Worm (Caenorhabditis elegans): ENCODE data around the gene F55A4.7.

F55A4.7 gene

DNA sequence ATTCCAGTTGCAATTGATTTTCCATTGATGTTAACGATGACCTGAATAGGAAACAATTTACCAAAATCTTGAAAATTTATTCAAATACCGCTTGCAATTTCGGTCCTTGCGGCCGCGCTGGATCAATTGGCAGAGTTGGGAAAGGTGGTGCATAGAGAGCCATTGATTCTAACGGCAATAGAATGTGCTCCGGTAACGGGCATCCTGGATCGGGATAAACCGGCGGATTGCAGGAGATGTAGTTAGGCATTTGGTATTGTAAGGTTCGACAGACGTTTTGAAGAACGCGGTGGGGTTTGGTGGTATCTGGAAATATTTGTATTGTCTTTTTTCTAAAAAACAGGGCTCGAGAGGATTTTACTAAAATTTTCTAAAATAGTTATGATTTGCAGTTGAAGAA is 7.4 kb downstream of the F55A4.7 start:
- TF ChIP-seq alr-1 (tag; optimal IDR thresholded peaks at IDR 0.05; ENCODE audit: borderline replicate concordance) (no peak), nhr-28 (tag; optimal IDR thresholded peaks at IDR 0.05) (no peak), xbp-1 (tag; optimal IDR thresholded peaks at IDR 0.05) (no peak), aly-2 (tag; optimal IDR thresholded peaks at IDR 0.05) (no peak), nhr-84 (tag; optimal IDR thresholded peaks at IDR 0.05) (no peak), tlp-1 (tag; optimal IDR thresholded peaks at IDR 0.05) (no peak), efl-1 (optimal IDR thresholded peaks at IDR 0.05) (no peak), efl-1 (GFP tag; optimal IDR thresholded peaks at IDR 0.05 in 1 of 2) (no peak), ces-1 (GFP tag; optimal IDR thresholded peaks at IDR 0.05) (no peak), ceh-82 (tag; optimal IDR thresholded peaks at IDR 0.05) (no peak), elt-2 (tag; optimal IDR thresholded peaks at IDR 0.05) (no peak), skn-1 (tag; optimal IDR thresholded peaks at IDR 0.05) (no peak), lin-13 (GFP tag; optimal IDR thresholded peaks at IDR 0.05) (no peak), ama-1 (optimal IDR thresholded peaks at IDR 0.05) (no peak)

DNA sequence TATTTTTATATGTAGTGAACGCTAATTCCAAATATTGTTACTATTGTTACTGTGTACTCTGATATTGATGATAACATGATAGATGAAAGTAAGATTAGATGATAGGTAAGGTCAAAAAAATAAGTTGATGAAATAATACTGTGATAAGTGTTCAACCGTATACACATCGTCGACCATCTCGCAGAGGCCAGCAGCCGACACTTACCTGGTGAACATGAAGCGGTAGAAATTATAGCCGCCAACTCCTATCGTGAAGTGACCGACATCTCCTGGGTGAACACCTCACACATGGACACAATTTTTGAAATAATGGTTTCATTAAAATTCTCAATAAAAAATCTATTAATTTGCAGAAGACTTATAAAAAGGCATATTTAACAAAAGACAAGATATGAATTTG is 10.9 kb downstream of the F55A4.7 start:
- no peak for TF ChIP-seq hpl-2 (GFP tag; optimal IDR thresholded peaks at IDR 0.05)
- no peak for TF ChIP-seq C34B4.2 (tag; optimal IDR thresholded peaks at IDR 0.05)
- no peak for TF ChIP-seq nhr-12 (tag; optimal IDR thresholded peaks at IDR 0.05)
- no peak for TF ChIP-seq nhr-85 (tag)
- TF ChIP-seq snu-23 (GFP tag; optimal IDR thresholded peaks at IDR 0.05): no peak

DNA sequence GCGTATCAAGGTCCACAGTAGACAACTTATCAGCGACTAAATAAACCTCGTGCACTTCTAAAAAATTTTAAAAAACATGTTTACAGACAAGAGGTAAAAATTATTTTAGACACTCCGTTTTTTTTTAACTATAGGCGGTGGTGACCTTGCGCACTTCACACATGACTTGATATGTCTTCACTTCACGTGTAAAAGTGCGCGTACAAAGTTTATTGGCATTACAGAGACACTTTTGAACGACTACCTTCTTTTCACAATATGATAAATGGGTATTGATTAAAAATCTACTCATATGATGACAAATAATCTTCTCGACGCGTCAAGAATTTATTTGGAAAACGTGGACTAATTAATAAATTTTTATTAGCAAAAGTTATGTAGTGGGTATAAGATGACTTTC is 11.5 kb downstream of the F55A4.7 start:
- TF ChIP-seq ceh-90 (tag; optimal IDR thresholded peaks at IDR 0.05) (no peak), lin-14 (GFP tag; optimal IDR thresholded peaks at IDR 0.05) (peak; percentile 71), mdl-1 (tag; optimal IDR thresholded peaks at IDR 0.05) (peak in 1 of 2 experiments; percentile 62), nhr-85 (tag) (peak; percentile 87), unc-130 (tag; optimal IDR thresholded peaks at IDR 0.05) (peak; percentile 53), blmp-1 (tag; optimal IDR thresholded peaks at IDR 0.05) (peak; percentile 40), nhr-90 (tag; optimal IDR thresholded peaks at IDR 0.05; ENCODE audit: poor library complexity) (peak; percentile 26), sup-37 (GFP tag; optimal IDR thresholded peaks at IDR 0.05) (no peak), lin-35 (GFP tag; optimal IDR thresholded peaks at IDR 0.05) (peak in 1 of 2 experiments; percentile 66), hlh-17 (GFP tag; optimal IDR thresholded peaks at IDR 0.05; ENCODE audit: borderline replicate concordance) (no peak), tbx-2 (tag; optimal IDR thresholded peaks at IDR 0.05) (peak; percentile 38), rnt-1 (tag; optimal IDR thresholded peaks at IDR 0.05) (no peak), grh-1 (GFP tag; IDR thresholded peaks at IDR 0.05) (peak; percentile 12; the same call in 1 of the 2 replicates), snu-23 (GFP tag; optimal IDR thresholded peaks at IDR 0.05) (peak; percentile 57), elt-3 (tag; optimal IDR thresholded peaks at IDR 0.05) (peak in 2 of 6 experiments; percentile 45 to 71), nhr-47 (tag; optimal IDR thresholded peaks at IDR 0.05) (peak; percentile 32), nhr-71 (tag; optimal IDR thresholded peaks at IDR 0.05) (peak; percentile 74), skn-1 (tag; optimal IDR thresholded peaks at IDR 0.05) (peak; percentile 83), nhr-20 (tag; optimal IDR thresholded peaks at IDR 0.05) (peak; percentile 70), nhr-19 (GFP tag; conservative IDR thresholded peaks at IDR 0.05) (peak; percentile 60)

DNA sequence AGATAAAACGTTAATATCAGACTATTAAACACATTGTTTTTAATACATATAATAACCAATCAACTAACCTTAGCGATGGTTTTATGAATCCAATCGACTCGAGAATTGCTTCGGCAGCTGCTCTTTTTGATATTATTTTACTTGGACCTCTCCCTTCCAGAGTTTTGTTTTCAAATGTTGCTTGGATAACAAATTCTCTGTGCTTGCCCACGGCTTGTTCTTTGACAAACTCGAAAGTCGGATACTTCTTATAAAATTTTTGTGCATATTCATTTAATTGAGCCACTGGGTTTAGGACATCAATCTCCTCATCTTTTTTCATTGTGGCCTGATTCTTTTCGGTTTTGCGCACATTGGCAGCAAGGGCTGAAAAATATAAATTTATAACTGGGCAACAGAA is 13.2 kb downstream of the F55A4.7 start, which contains the start of gene F55A4.3:
F55A4.3 (minus strand) TSS at position 101 of the 400 bp plus-strand sequence.
- TF ChIP-seq nhr-237 (tag; optimal IDR thresholded peaks at IDR 0.05): no peak
- TF ChIP-seq pax-3 (tag; optimal IDR thresholded peaks at IDR 0.05): no peak
- TF ChIP-seq ces-1 (GFP tag; optimal IDR thresholded peaks at IDR 0.05): no peak
- TF ChIP-seq lin-39 (tag; optimal IDR thresholded peaks at IDR 0.05): no peak
- TF ChIP-seq nhr-84 (tag; optimal IDR thresholded peaks at IDR 0.05): no peak
- no peak for TF ChIP-seq nhr-71 (tag; optimal IDR thresholded peaks at IDR 0.05)
- no peak for TF ChIP-seq ama-1 (optimal IDR thresholded peaks at IDR 0.05)
